Worm (Caenorhabditis elegans) whole organism, L4 larva: Measurements from ENCODE around the gene F40H6.5.

Source experiments
- F44E2.7 ChIP-seq: fragments of 200-800 bp; sonication (Bioruptor generic); IDR thresholded peaks from 2 replicates; pipeline ENCODE4 v2.1.2; 2022; ENCODE audit warnings: missing genetic modification characterization, missing compliant biosample characterization
- F49E8.2 ChIP-seq: sonication (generic microtip); optimal IDR thresholded peaks from 2 replicates; lab custom pipeline; 2016; ENCODE audit warnings: missing compliant biosample characterization, mild to moderate bottlenecking, missing genetic modification characterization, borderline replicate concordance
- R02D3.7 ChIP-seq: fragments of 150-350 bp; sonication (generic microtip); optimal IDR thresholded peaks from 3 replicates; lab custom pipeline; 2014; ENCODE audit warnings: missing biosample characterization, missing genetic modification characterization
- T20F7.1 ChIP-seq: fragments of 200-800 bp; sonication (Bioruptor generic); optimal IDR thresholded peaks from 2 replicates; lab custom pipeline; 2018; ENCODE audit warnings: mild to moderate bottlenecking, missing genetic modification characterization, missing compliant biosample characterization
- Y105C5A.15 ChIP-seq: fragments of 200-800 bp; sonication (Bioruptor generic); IDR thresholded peaks from 2 replicates; pipeline ENCODE4 v1.3.6; 2022; ENCODE audit warnings: missing genetic modification characterization, missing compliant biosample characterization
- Y48G9A.11 ChIP-seq: fragments of 200-800 bp; sonication (Bioruptor generic); IDR thresholded peaks from 2 replicates; pipeline ENCODE4 v1.3.6; 2022; ENCODE audit warnings: missing genetic modification reagents, missing genetic modification characterization, missing compliant biosample characterization
- ZK546.5 ChIP-seq, 2 experiments: sonication (generic microtip); optimal IDR thresholded peaks; 2 replicates each; lab custom pipeline; 2017; ENCODE audit warnings: missing biosample characterization in 2 of 2, missing genetic modification characterization in 2 of 2
- aha-1 ChIP-seq: fragments of 150-350 bp; peaks from one replicate; lab custom pipeline; 2014; ENCODE audit warnings: missing biosample characterization, missing genetic modification characterization
- aly-2 ChIP-seq: sonication (generic microtip); optimal IDR thresholded peaks from 2 replicates; lab custom pipeline; 2018; ENCODE audit warnings: missing biosample characterization, missing genetic modification characterization
- ama-1 ChIP-seq: fragments of 150-350 bp; optimal IDR thresholded peaks from 2 replicates; lab custom pipeline; 2014; ENCODE audit warnings: inconsistent platforms, mixed read lengths
- ceh-20 ChIP-seq: fragments of 200-800 bp; sonication (Bioruptor generic); IDR thresholded peaks from 2 replicates; pipeline ENCODE4 v1.3.6; 2022; ENCODE audit warnings: missing genetic modification reagents, missing genetic modification characterization, missing compliant biosample characterization
- ceh-28 ChIP-seq: fragments of 150-350 bp; optimal IDR thresholded peaks from 2 replicates; lab custom pipeline; 2014; ENCODE audit warnings: missing biosample characterization, missing genetic modification reagents, missing genetic modification characterization
- ceh-32 ChIP-seq: sonication (generic microtip); optimal IDR thresholded peaks from 2 replicates; lab custom pipeline; 2016; ENCODE audit warnings: mild to moderate bottlenecking, missing genetic modification characterization, missing compliant biosample characterization; ENCODE audit not compliant: poor library complexity
- ceh-44 ChIP-seq: fragments of 200-800 bp; sonication (Bioruptor generic); IDR thresholded peaks from 2 replicates; pipeline ENCODE4 v1.3.6; 2022; ENCODE audit warnings: missing genetic modification reagents, missing genetic modification characterization, missing compliant biosample characterization
- ceh-62 ChIP-seq: sonication (generic microtip); optimal IDR thresholded peaks from 2 replicates; lab custom pipeline; 2017; ENCODE audit warnings: missing biosample characterization, missing genetic modification characterization
- ceh-82 ChIP-seq: sonication (generic microtip); optimal IDR thresholded peaks from 2 replicates; lab custom pipeline; 2017; ENCODE audit warnings: missing biosample characterization, missing genetic modification characterization
- ces-1 ChIP-seq: fragments of 150-350 bp; sonication (generic microtip); optimal IDR thresholded peaks from 4 replicates; lab custom pipeline; 2014; ENCODE audit warnings: missing biosample characterization, missing genetic modification reagents, missing genetic modification characterization
- dmd-8 ChIP-seq: fragments of 200-800 bp; sonication (Bioruptor generic); IDR thresholded peaks from 2 replicates; pipeline ENCODE4 v1.3.6; 2022; ENCODE audit warnings: missing genetic modification characterization, missing compliant biosample characterization
- duxl-1 ChIP-seq: sonication (generic microtip); optimal IDR thresholded peaks from 2 replicates; lab custom pipeline; 2016; ENCODE audit warnings: mild to moderate bottlenecking, missing genetic modification characterization, moderate library complexity, missing compliant biosample characterization; ENCODE audit not compliant: poor library complexity
- dve-1 ChIP-seq: sonication (generic microtip); optimal IDR thresholded peaks from 2 replicates; lab custom pipeline; 2017; ENCODE audit warnings: antibody characterized with exemption, mild to moderate bottlenecking, missing genetic modification characterization, missing compliant biosample characterization; ENCODE audit not compliant: insufficient read depth
- egl-27 ChIP-seq: sonication (generic microtip); optimal IDR thresholded peaks from 3 replicates; lab custom pipeline; 2017; ENCODE audit warnings: missing biosample characterization, missing genetic modification reagents, missing genetic modification characterization
- egl-43 ChIP-seq: fragments of 200-800 bp; sonication (Bioruptor generic); IDR thresholded peaks from 2 replicates; pipeline ENCODE4 v1.3.6; 2022; ENCODE audit warnings: missing genetic modification reagents, missing genetic modification characterization, missing compliant biosample characterization
- hif-1 ChIP-seq, 2 experiments: sonication (generic microtip); optimal IDR thresholded peaks; 2 replicates each; lab custom pipeline; 2016 to 2017; ENCODE audit warnings: missing compliant biosample characterization in 2 of 2, missing genetic modification characterization in 2 of 2, missing genetic modification reagents in 2 of 2, missing genotype in 2 of 2, mild to moderate bottlenecking in 1 of 2
- hlh-11 ChIP-seq: fragments of 200-800 bp; sonication (Bioruptor generic); optimal IDR thresholded peaks from 2 replicates; lab custom pipeline; 2018; ENCODE audit warnings: mild to moderate bottlenecking, missing genetic modification characterization, missing compliant biosample characterization
- hlh-30 ChIP-seq: sonication (generic microtip); optimal IDR thresholded peaks from 2 replicates; lab custom pipeline; 2017; ENCODE audit warnings: antibody characterized with exemption, mild to moderate bottlenecking, missing genetic modification characterization, missing compliant biosample characterization; ENCODE audit not compliant: insufficient read depth
- lim-7 ChIP-seq: fragments of 200-800 bp; sonication (Bioruptor generic); IDR thresholded peaks from 2 replicates; pipeline ENCODE4 v1.3.6; 2022; ENCODE audit warnings: missing genetic modification characterization, missing compliant biosample characterization
- lin-39 ChIP-seq: fragments of 150-350 bp; optimal IDR thresholded peaks from 2 replicates; lab custom pipeline; 2014; ENCODE audit warnings: missing biosample characterization, missing genetic modification reagents, missing genetic modification characterization
- nhr-41 ChIP-seq: fragments of 200-800 bp; sonication (Bioruptor generic); IDR thresholded peaks from 2 replicates; pipeline ENCODE4 v1.3.6; 2022; ENCODE audit warnings: missing genetic modification reagents, missing genetic modification characterization, missing compliant biosample characterization
- nhr-42 ChIP-seq: fragments of 200-800 bp; sonication (Bioruptor generic); IDR thresholded peaks from 2 replicates; pipeline ENCODE4 v1.3.6; 2022; ENCODE audit warnings: missing genetic modification characterization, missing compliant biosample characterization
- pha-4 ChIP-seq, 2 experiments: fragments of 150-350 bp in 1 of 2; fragments of 200-800 bp in 1 of 2; sonication (Bioruptor generic) in 1 of 2; IDR thresholded peaks in 1 of 2; optimal IDR thresholded peaks in 1 of 2; 2 replicates each; pipeline versions ENCODE4 v1.3.6 to Lab custom; 2014 to 2022; ENCODE audit warnings: missing genetic modification characterization in 2 of 2, missing genetic modification reagents in 2 of 2, missing biosample characterization in 1 of 2, missing compliant biosample characterization in 1 of 2
- sdz-12 ChIP-seq: fragments of 200-800 bp; sonication (Bioruptor generic); optimal IDR thresholded peaks from 2 replicates; lab custom pipeline; 2018; ENCODE audit warnings: mild to moderate bottlenecking, missing genetic modification characterization, missing compliant biosample characterization
- tra-1 ChIP-seq: fragments of 200-800 bp; sonication (Bioruptor generic); IDR thresholded peaks from 2 replicates; pipeline ENCODE4 v1.3.6; 2022; ENCODE audit warnings: missing genetic modification reagents, missing genetic modification characterization, missing compliant biosample characterization
- unc-130 ChIP-seq: sonication (generic microtip); optimal IDR thresholded peaks from 2 replicates; lab custom pipeline; 2016; ENCODE audit warnings: missing genetic modification reagents, missing genetic modification characterization, missing compliant biosample characterization
- unc-39 ChIP-seq: sonication (generic microtip); optimal IDR thresholded peaks from 2 replicates; lab custom pipeline; 2017; ENCODE audit warnings: missing biosample characterization, missing genetic modification characterization
- vab-7 ChIP-seq: fragments of 200-800 bp; sonication (Bioruptor generic); IDR thresholded peaks from 2 replicates; pipeline ENCODE4 v1.3.6; 2022; ENCODE audit warnings: missing genetic modification reagents, missing genetic modification characterization, missing compliant biosample characterization
- zfp-2 ChIP-seq: sonication (generic microtip); optimal IDR thresholded peaks from 2 replicates; lab custom pipeline; 2016; ENCODE audit warnings: mild to moderate bottlenecking, missing genetic modification characterization, missing compliant biosample characterization

The F40H6.5 gene

DNA sequence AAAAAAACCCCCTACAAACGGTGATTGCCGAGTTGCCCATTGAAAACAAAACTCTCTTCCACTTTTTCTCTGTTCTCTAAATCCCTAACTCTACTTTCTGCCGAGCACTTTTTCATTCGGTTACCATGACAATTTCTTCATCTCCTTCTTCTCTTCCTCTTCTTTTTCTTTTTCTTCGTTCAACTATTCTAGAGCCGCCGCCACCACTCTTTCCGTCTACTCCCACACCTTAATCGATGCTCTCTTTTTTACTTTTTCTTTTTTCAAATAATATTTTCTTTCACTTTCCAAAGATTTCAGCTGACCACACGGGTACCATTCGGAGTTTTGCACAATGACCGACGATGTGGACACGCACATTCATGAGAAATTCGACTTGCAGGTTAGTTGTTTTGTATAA is 12.0 kb upstream of the F40H6.5 start, which contains the start of gene mapk-15:
Gene mapk-15, plus strand, starts transcription at position 301 of the 400 bp plus-strand sequence.
- TF ChIP-seq ama-1 (lab: Kevin White, UChicago) (no peak), vab-7 (GFP tag; lab: Robert Waterston, UW) (no peak), hlh-30 (tag; lab: Kevin White, UChicago) (no peak), zfp-2 (tag; lab: Kevin White, UChicago) (no peak), nhr-42 (no peak), ceh-32 (tag; lab: Kevin White, UChicago) (no peak), unc-130 (no peak), ceh-82 (no peak), duxl-1 (tag; lab: Kevin White, UChicago) (no peak), F49E8.2 (tag; lab: Kevin White, UChicago) (no peak), aly-2 (tag; lab: Kevin White, UChicago) (no peak), ceh-28 (tag; lab: Kevin White, UChicago) (no peak), ceh-20 (GFP tag; lab: Robert Waterston, UW) (no peak), nhr-41 (GFP tag; lab: Robert Waterston, UW) (no peak), pha-4 (GFP tag; IDR thresholded peaks at IDR 0.05; lab: Robert Waterston, UW) (no peak), pha-4 (tag; optimal IDR thresholded peaks at IDR 0.05; lab: Kevin White, UChicago) (no peak), Y105C5A.15 (GFP tag; lab: Robert Waterston, UW) (no peak), tra-1 (no peak)

- TF ChIP-seq Y48G9A.11 (GFP tag; lab: Robert Waterston, UW): peak; percentile 98
- TF ChIP-seq, all 104 proteins: peak for 1; not testable (repeated sequence) for 103
Measured at ce11 chrIII:6064779-6065178, 9.2 kb upstream of the F40H6.5 start.

DNA sequence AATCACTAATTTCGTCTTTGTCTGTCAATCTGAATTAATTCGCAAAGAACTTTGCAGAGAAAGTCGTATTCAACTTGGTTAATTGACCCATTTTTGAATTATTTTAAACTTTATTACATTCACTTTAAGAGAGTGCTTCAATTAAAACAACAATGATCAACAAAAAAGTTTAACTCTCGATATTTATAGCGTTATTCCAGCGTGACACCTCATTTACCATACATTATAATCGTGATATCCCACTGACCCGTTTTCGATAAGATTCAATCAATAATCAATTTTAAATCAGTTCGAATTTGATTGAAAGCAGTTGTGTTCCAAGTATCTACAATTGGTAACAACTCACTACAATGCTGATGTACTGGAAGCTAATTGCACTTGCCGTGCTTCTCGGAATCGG is 1.2 kb upstream of the F40H6.5 start, which contains the start of gene clc-10:
Gene clc-10, plus strand, starts transcription at position 301 of the 400 bp plus-strand sequence.
- TF ChIP-seq ZK546.5 (tag; optimal IDR thresholded peaks at IDR 0.05; lab: Kevin White, UChicago): no peak
- TF ChIP-seq ceh-28 (tag; lab: Kevin White, UChicago): no peak
- TF ChIP-seq dmd-8 (GFP tag; lab: Robert Waterston, UW): no peak
- TF ChIP-seq ces-1 (GFP tag; lab: Kevin White, UChicago): no peak
- no peak for TF ChIP-seq lin-39 (tag; lab: Kevin White, UChicago)
- TF ChIP-seq egl-43: no peak
- TF ChIP-seq egl-27: no peak
- TF ChIP-seq ceh-62 (tag; lab: Kevin White, UChicago): no peak
- no peak for TF ChIP-seq vab-7 (GFP tag; lab: Robert Waterston, UW)
- TF ChIP-seq hlh-30 (tag; lab: Kevin White, UChicago): no peak
- TF ChIP-seq ceh-44 (GFP tag; lab: Robert Waterston, UW): no peak

DNA sequence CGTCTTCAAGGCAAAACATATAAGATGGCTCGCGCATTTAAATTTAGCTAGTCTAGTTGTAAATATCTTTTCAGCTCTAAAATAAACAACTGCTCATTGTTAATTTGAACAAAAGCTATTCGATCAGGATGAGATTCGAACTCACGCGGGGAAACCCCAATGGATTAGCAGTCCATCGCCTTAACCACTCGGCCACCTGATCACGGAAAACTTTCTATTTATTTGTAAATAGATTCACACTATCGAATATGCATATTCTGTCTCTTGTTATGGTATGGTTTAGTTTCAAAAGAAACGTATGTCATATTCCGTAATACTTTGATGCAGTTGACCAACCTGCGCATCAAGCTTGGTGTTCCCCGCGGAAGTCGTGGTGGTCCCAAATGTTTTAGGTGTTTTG is 573 bp upstream of the F40H6.5 start:
- TF ChIP-seq hlh-11 (no peak), F44E2.7 (GFP tag; lab: Robert Waterston, UW) (0 out of 2 replicates have a peak, but pooled peaks have one; percentile 28), vab-7 (GFP tag; lab: Robert Waterston, UW) (peak; percentile 47; the same call in 1 of the 2 replicates), Y48G9A.11 (GFP tag; lab: Robert Waterston, UW) (peak; percentile 52; the same call in 1 of the 2 replicates), hif-1 (tag; optimal IDR thresholded peaks at IDR 0.05; lab: Kevin White, UChicago) (no peak), lim-7 (GFP tag; lab: Robert Waterston, UW) (0 out of 2 replicates have a peak, but pooled peaks have one; percentile 38), sdz-12 (GFP tag; lab: Kevin White, UChicago) (no peak), unc-39 (no peak)

DNA sequence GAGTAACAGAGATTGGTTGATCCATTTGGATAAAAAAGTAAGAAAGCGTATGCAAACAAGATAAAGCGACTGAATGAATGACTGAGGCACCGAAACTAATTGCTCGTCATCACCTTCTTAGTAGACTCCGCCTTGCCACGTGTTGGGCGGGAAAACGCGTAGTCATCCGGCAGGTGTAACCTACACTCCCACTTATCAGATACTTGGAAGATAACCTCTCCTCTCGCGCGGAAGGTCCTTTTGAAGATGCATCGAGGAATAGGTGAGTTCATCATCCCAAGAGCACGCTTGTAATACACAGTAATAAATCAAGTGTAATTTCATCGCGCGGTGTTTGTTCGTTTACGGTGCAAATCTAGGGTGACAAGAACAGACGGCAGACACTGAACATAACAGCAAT is 8.7 kb downstream of the F40H6.5 start, which contains the start of gene tbx-11:
Gene tbx-11, minus strand, starts transcription at position 101 of the 400 bp plus-strand sequence.
- TF ChIP-seq dve-1 (tag; lab: Kevin White, UChicago) (no peak), aha-1 (no peak), pha-4 (GFP tag; IDR thresholded peaks at IDR 0.05; lab: Robert Waterston, UW) (no peak), pha-4 (tag; optimal IDR thresholded peaks at IDR 0.05; lab: Kevin White, UChicago) (no peak), ama-1 (lab: Kevin White, UChicago) (no peak), ceh-44 (GFP tag; lab: Robert Waterston, UW) (no peak), ceh-20 (GFP tag; lab: Robert Waterston, UW) (no peak), dmd-8 (GFP tag; lab: Robert Waterston, UW) (no peak), T20F7.1 (no peak), R02D3.7 (tag; lab: Kevin White, UChicago) (no peak), Y48G9A.11 (GFP tag; lab: Robert Waterston, UW) (no peak)
